Worm (Caenorhabditis elegans): ENCODE results near the gene ceh-62.
A peak's percentile ranks its signal among the peaks of the same experiment; 100 is the strongest.

Gene ceh-62

ce11 chrII:10851110-10851509 is 45.6 kb downstream of the ceh-62 start:
- TF ChIP-seq che-1 (tag; optimal IDR thresholded peaks at IDR 0.05): no peak
- TF ChIP-seq ceh-6 (GFP tag; optimal IDR thresholded peaks at IDR 0.05): no peak
- no peak for TF ChIP-seq sox-4 (tag; optimal IDR thresholded peaks at IDR 0.05)
- TF ChIP-seq C38D4.7 (GFP tag; optimal IDR thresholded peaks at IDR 0.05): no peak
- TF ChIP-seq unc-55 (GFP tag; optimal IDR thresholded peaks at IDR 0.05): peak; percentile 100
- TF ChIP-seq dmd-4 (tag; optimal IDR thresholded peaks at IDR 0.05; ENCODE audit: borderline replicate concordance): no peak
- TF ChIP-seq ceh-24 (tag; optimal IDR thresholded peaks at IDR 0.05): no peak
- TF ChIP-seq mec-3 (tag; optimal IDR thresholded peaks at IDR 0.05; ENCODE audit: borderline replicate concordance): no peak
- no peak for TF ChIP-seq ceh-30 (tag; optimal IDR thresholded peaks at IDR 0.05)
- no peak for TF ChIP-seq elt-2 (tag; optimal IDR thresholded peaks at IDR 0.05)
- peak; percentile 31 for TF ChIP-seq ref-2 (tag; optimal IDR thresholded peaks at IDR 0.05)
- no peak for TF ChIP-seq dve-1 (tag; optimal IDR thresholded peaks at IDR 0.05)
- peak; percentile 68 for TF ChIP-seq hlh-30 (tag; optimal IDR thresholded peaks at IDR 0.05; ENCODE audit: insufficient read depth)
- TF ChIP-seq nfya-1 (tag; optimal IDR thresholded peaks at IDR 0.05): peak; percentile 41
- no peak for TF ChIP-seq zip-5 (tag; optimal IDR thresholded peaks at IDR 0.05)
- no peak for TF ChIP-seq sox-2 (GFP tag; IDR thresholded peaks at IDR 0.05)
- peak; percentile 54 for TF ChIP-seq ceh-18 (tag; optimal IDR thresholded peaks at IDR 0.05)

ce11 chrII:10852880-10853279 is 47.3 kb downstream of the ceh-62 start:
- TF ChIP-seq mec-3 (tag; optimal IDR thresholded peaks at IDR 0.05; ENCODE audit: borderline replicate concordance) (no peak), ceh-14 (tag; optimal IDR thresholded peaks at IDR 0.05) (no peak), ceh-24 (tag; optimal IDR thresholded peaks at IDR 0.05) (no peak)

ce11 chrII:10857077-10857476 is 51.5 kb downstream of the ceh-62 start, which contains the start of gene M106.7:
M106.7 (minus strand) TSS chrII:10857177.
- no peak for TF ChIP-seq unc-55 (GFP tag; optimal IDR thresholded peaks at IDR 0.05)
- no peak for TF ChIP-seq zip-5 (tag; optimal IDR thresholded peaks at IDR 0.05)
- TF ChIP-seq unc-86 (tag; optimal IDR thresholded peaks at IDR 0.05): no peak
- no peak for TF ChIP-seq ahr-1 (tag; optimal IDR thresholded peaks at IDR 0.05)
- no peak for TF ChIP-seq elt-4 (tag; optimal IDR thresholded peaks at IDR 0.05)
- TF ChIP-seq fkh-6 (tag; optimal IDR thresholded peaks at IDR 0.05): no peak

Measured in whole organism, late embryonic.